Fruit fly (Drosophila melanogaster) whole organism, embryonic: ENCODE measurements around the gene Muc68E.
A peak's percentile ranks its signal among the peaks of the same experiment; 100 is the strongest.

Experiments used
- C15 ChIP-seq: fragments of 200-800 bp; sonication (Bioruptor generic); IDR thresholded peaks from 3 replicates; pipeline ENCODE4 v1.3.6; 2022; ENCODE audit warnings: missing biosample characterization, missing genetic modification characterization
- CG10543 ChIP-seq: fragments of 200-800 bp; sonication (Bioruptor generic); optimal IDR thresholded peaks from 3 replicates; lab custom pipeline; 2017; ENCODE audit warnings: missing biosample characterization, mild to moderate bottlenecking, missing genetic modification characterization, moderate library complexity
- CG12391 ChIP-seq: fragments of 200-800 bp; sonication (Bioruptor generic); optimal IDR thresholded peaks from 3 replicates; lab custom pipeline; 2018; ENCODE audit warnings: missing biosample characterization, mild to moderate bottlenecking, missing genetic modification characterization, moderate library complexity
- CG13123 ChIP-seq: fragments of 200-800 bp; sonication (Bioruptor generic); optimal IDR thresholded peaks from 2 replicates; lab custom pipeline; 2016; ENCODE audit warnings: missing biosample characterization, missing genetic modification characterization
- CG13287 ChIP-seq: fragments of 200-800 bp; sonication (Bioruptor generic); IDR thresholded peaks from 2 replicates; pipeline ENCODE4 v1.3.6; 2022; ENCODE audit warnings: missing biosample characterization, missing genetic modification characterization; ENCODE audit not compliant: partially characterized antibody
- CG13624 ChIP-seq: fragments of 200-800 bp; sonication (Bioruptor generic); optimal IDR thresholded peaks from 2 replicates; lab custom pipeline; 2016; ENCODE audit warnings: missing biosample characterization, missing genetic modification characterization
- CG14667 ChIP-seq: fragments of 200-800 bp; sonication (Bioruptor generic); IDR thresholded peaks from 2 replicates; pipeline ENCODE4 v1.3.6; 2022; ENCODE audit warnings: missing biosample characterization, missing genetic modification characterization
- CG1529 ChIP-seq: fragments of 200-800 bp; sonication (Bioruptor generic); optimal IDR thresholded peaks from 3 replicates; lab custom pipeline; 2018; ENCODE audit warnings: missing biosample characterization, missing genetic modification characterization
- CG16813 ChIP-seq: fragments of 200-800 bp; sonication (Bioruptor generic); IDR thresholded peaks from 3 replicates; pipeline ENCODE4 v1.3.6; 2022; ENCODE audit warnings: missing biosample characterization, missing genetic modification characterization; ENCODE audit not compliant: partially characterized antibody
- CG18476 ChIP-seq: fragments of 200-800 bp; sonication (Bioruptor generic); optimal IDR thresholded peaks from 2 replicates; lab custom pipeline; 2016; ENCODE audit warnings: missing biosample characterization, mild to moderate bottlenecking, missing genetic modification characterization
- CG2116 ChIP-seq: fragments of 200-800 bp; sonication (Bioruptor generic); optimal IDR thresholded peaks from 3 replicates; lab custom pipeline; 2018; ENCODE audit warnings: missing biosample characterization, mild to moderate bottlenecking, missing genetic modification characterization
- CG2120 ChIP-seq: fragments of 200-800 bp; sonication (Bioruptor generic); optimal IDR thresholded peaks from 3 replicates; lab custom pipeline; 2016; ENCODE audit warnings: missing biosample characterization, missing genetic modification characterization
- CG31365 ChIP-seq: fragments of 200-800 bp; sonication (Bioruptor generic); optimal IDR thresholded peaks from 2 replicates; lab custom pipeline; 2018; ENCODE audit warnings: missing biosample characterization, mild to moderate bottlenecking, missing genetic modification characterization
- CG31441 ChIP-seq: fragments of 200-800 bp; sonication (Bioruptor generic); IDR thresholded peaks from 2 replicates; pipeline ENCODE4 v1.3.6; 2022; ENCODE audit warnings: missing biosample characterization, missing genetic modification characterization
- CG3847 ChIP-seq: fragments of 200-800 bp; sonication (Bioruptor generic); IDR thresholded peaks from 2 replicates; pipeline ENCODE4 v1.3.6; 2022; ENCODE audit warnings: missing biosample characterization, missing genetic modification characterization
- CG4404 ChIP-seq: fragments of 200-800 bp; sonication (Bioruptor generic); IDR thresholded peaks from 2 replicates; pipeline ENCODE4 v1.3.6; 2022; ENCODE audit warnings: missing biosample characterization, missing genetic modification characterization
- CG5180 ChIP-seq: fragments of 200-800 bp; sonication (Bioruptor generic); optimal IDR thresholded peaks from 3 replicates; lab custom pipeline; 2017; ENCODE audit warnings: missing biosample characterization, missing genetic modification characterization, mild to moderate bottlenecking, moderate library complexity, missing genetic modification reagents
- CG7271 ChIP-seq: fragments of 200-800 bp; sonication (Bioruptor generic); optimal IDR thresholded peaks from 2 replicates; lab custom pipeline; 2018; ENCODE audit warnings: missing biosample characterization, mild to moderate bottlenecking, missing genetic modification characterization, moderate library complexity
- CG8089 ChIP-seq: fragments of 200-800 bp; sonication (Bioruptor generic); optimal IDR thresholded peaks from 3 replicates; lab custom pipeline; 2016; ENCODE audit warnings: missing biosample characterization, missing genetic modification characterization
- CG8388 ChIP-seq: fragments of 200-800 bp; sonication (Bioruptor generic); optimal IDR thresholded peaks from 2 replicates; lab custom pipeline; 2019; ENCODE audit warnings: missing biosample characterization, mild to moderate bottlenecking, missing genetic modification characterization, moderate library complexity
- CG9876 ChIP-seq: fragments of 200-800 bp; sonication (Bioruptor generic); optimal IDR thresholded peaks from 2 replicates; lab custom pipeline; 2016; ENCODE audit warnings: missing biosample characterization, missing genetic modification characterization
- CG9932 ChIP-seq: fragments of 200-800 bp; sonication (Bioruptor generic); IDR thresholded peaks from 2 replicates; pipeline ENCODE4 v1.3.6; 2022; ENCODE audit warnings: missing biosample characterization, missing genetic modification characterization
- Camta ChIP-seq: fragments of 200-800 bp; sonication (Bioruptor generic); optimal IDR thresholded peaks from 2 replicates; lab custom pipeline; 2016; ENCODE audit warnings: missing biosample characterization, missing genetic modification characterization
- HLH4C ChIP-seq: fragments of 200-800 bp; sonication (Bioruptor generic); IDR thresholded peaks from 3 replicates; pipeline ENCODE4 v1.3.6; 2022; ENCODE audit warnings: missing biosample characterization, missing genetic modification characterization; ENCODE audit not compliant: partially characterized antibody
- HLH54F ChIP-seq: fragments of 200-800 bp; sonication (Bioruptor generic); optimal IDR thresholded peaks from 3 replicates; lab custom pipeline; 2016; ENCODE audit warnings: missing biosample characterization, missing genetic modification characterization
- Hmx ChIP-seq: fragments of 200-800 bp; sonication (Bioruptor generic); optimal IDR thresholded peaks from 2 replicates; lab custom pipeline; 2016; ENCODE audit warnings: missing biosample characterization, missing genetic modification characterization
- Hr3 ChIP-seq: fragments of 200-800 bp; sonication (Bioruptor generic); optimal IDR thresholded peaks from 3 replicates; lab custom pipeline; 2016; ENCODE audit warnings: missing biosample characterization, missing genetic modification characterization
- NFAT ChIP-seq: fragments of 200-800 bp; sonication (Bioruptor generic); IDR thresholded peaks from 2 replicates; pipeline ENCODE4 v1.3.6; 2022; ENCODE audit warnings: missing biosample characterization, missing genetic modification characterization
- Scr ChIP-seq: fragments of 200-800 bp; sonication (Bioruptor generic); IDR thresholded peaks from 2 replicates; pipeline ENCODE4 v1.3.6; 2022; ENCODE audit warnings: missing biosample characterization, missing genetic modification characterization; ENCODE audit not compliant: partially characterized antibody
- Sox102F ChIP-seq: fragments of 200-800 bp; sonication (Bioruptor generic); optimal IDR thresholded peaks from 2 replicates; lab custom pipeline; 2018; ENCODE audit warnings: missing biosample characterization, mild to moderate bottlenecking, missing genetic modification characterization, moderate library complexity
- Stat92E ChIP-seq, 3 experiments: fragments of >200 bp in 2 of 3; fragments of 200-800 bp in 1 of 3; sonication (Bioruptor generic) in 1 of 3; optimal IDR thresholded peaks; 2 replicates each; lab custom pipeline; 2017 to 2019; ENCODE audit warnings: missing biosample characterization in 3 of 3, missing genetic modification characterization in 3 of 3, mild to moderate bottlenecking in 1 of 3, moderate library complexity in 1 of 3
- TFAM ChIP-seq: fragments of 200-800 bp; sonication (Bioruptor generic); optimal IDR thresholded peaks from 2 replicates; lab custom pipeline; 2017; ENCODE audit warnings: missing biosample characterization, missing genetic modification characterization, inconsistent platforms
- YL-1 ChIP-seq: fragments of 200-800 bp; sonication (Bioruptor generic); optimal IDR thresholded peaks from 3 replicates; lab custom pipeline; 2017; ENCODE audit warnings: missing biosample characterization, mild to moderate bottlenecking, missing genetic modification characterization
- ac ChIP-seq: fragments of 200-800 bp; sonication (Bioruptor generic); optimal IDR thresholded peaks from 3 replicates; lab custom pipeline; 2017; ENCODE audit warnings: missing biosample characterization, mild to moderate bottlenecking, missing genetic modification characterization
- cg ChIP-seq: fragments of 200-800 bp; sonication (Bioruptor generic); optimal IDR thresholded peaks from 3 replicates; lab custom pipeline; 2019; ENCODE audit warnings: missing biosample characterization, mild to moderate bottlenecking, missing genetic modification characterization, moderate library complexity
- chif ChIP-seq, 2 experiments: fragments of 200-800 bp; sonication (Bioruptor generic); optimal IDR thresholded peaks; 3 replicates each; lab custom pipeline; 2016; ENCODE audit warnings: missing biosample characterization in 2 of 2, missing genetic modification characterization in 2 of 2
- dmrt99B ChIP-seq: fragments of 200-800 bp; sonication (Bioruptor generic); optimal IDR thresholded peaks from 2 replicates; lab custom pipeline; 2018; ENCODE audit warnings: missing biosample characterization, mild to moderate bottlenecking, missing genetic modification characterization, moderate library complexity
- lilli ChIP-seq: fragments of 200-800 bp; sonication (Bioruptor generic); optimal IDR thresholded peaks from 3 replicates; lab custom pipeline; 2016; ENCODE audit warnings: missing biosample characterization, missing genetic modification characterization
- org-1 ChIP-seq: fragments of 200-800 bp; sonication (Bioruptor generic); optimal IDR thresholded peaks from 2 replicates; lab custom pipeline; 2017; ENCODE audit warnings: missing biosample characterization, missing genetic modification characterization
- pros ChIP-seq: fragments of 200-800 bp; sonication (Bioruptor generic); optimal IDR thresholded peaks from 3 replicates; lab custom pipeline; 2019; ENCODE audit warnings: missing biosample characterization, mild to moderate bottlenecking, missing genetic modification characterization, moderate library complexity
- psq ChIP-seq: fragments of 200-800 bp; sonication (Bioruptor generic); optimal IDR thresholded peaks from 2 replicates; lab custom pipeline; 2017; ENCODE audit warnings: missing biosample characterization, missing genetic modification characterization
- run ChIP-seq: fragments of 200-800 bp; sonication (Bioruptor generic); optimal IDR thresholded peaks from 3 replicates; lab custom pipeline; 2018; ENCODE audit warnings: missing biosample characterization, mild to moderate bottlenecking, missing genetic modification characterization
- sens-2 ChIP-seq: fragments of 200-800 bp; sonication (Bioruptor generic); IDR thresholded peaks from 2 replicates; pipeline ENCODE4 v1.3.6; 2022; ENCODE audit warnings: missing biosample characterization, missing genetic modification characterization
- slbo ChIP-seq: fragments of 200-800 bp; sonication (Bioruptor generic); IDR thresholded peaks from 2 replicates; pipeline ENCODE4 v1.3.6; 2022; ENCODE audit warnings: missing biosample characterization, missing genetic modification characterization
- slou ChIP-seq: fragments of 200-800 bp; sonication (Bioruptor generic); optimal IDR thresholded peaks from 3 replicates; lab custom pipeline; 2016; ENCODE audit warnings: missing biosample characterization, missing genetic modification characterization
- sug ChIP-seq: fragments of 200-800 bp; optimal IDR thresholded peaks from 2 replicates; lab custom pipeline; 2019; ENCODE audit warnings: missing biosample characterization, mild to moderate bottlenecking, missing genetic modification characterization, moderate library complexity
- tin ChIP-seq: fragments of 200-800 bp; sonication (Bioruptor generic); optimal IDR thresholded peaks from 3 replicates; lab custom pipeline; 2016; ENCODE audit warnings: missing biosample characterization, missing genetic modification characterization
- tx ChIP-seq: fragments of 200-800 bp; sonication (Bioruptor generic); optimal IDR thresholded peaks from 2 replicates; lab custom pipeline; 2016; ENCODE audit warnings: missing biosample characterization, missing genetic modification characterization

Gene Muc68E

dm6 chr3L:12002321-12003248, 29.8 kb upstream of the Muc68E start, which contains the start of the genes Pop2 and CG6928 (continued):
- TF ChIP-seq Hr3 (GFP tag; lab: Kevin White, UChicago) (peak; percentile 83), CG2116 (GFP tag; lab: Kevin White, UChicago) (peak; percentile 85), CG7271 (tag; lab: Kevin White, UChicago) (peak; percentile 31), CG8388 (peak; percentile 78), Sox102F (GFP tag; lab: Kevin White, UChicago) (peak; percentile 54), CG18476 (GFP tag; lab: Kevin White, UChicago) (peak; percentile 62), CG12391 (tag; lab: Kevin White, UChicago) (peak; percentile 79), org-1 (GFP tag; lab: Kevin White, UChicago) (no peak), C15 (0 out of 3 replicates have a peak, but pooled peaks have one; percentile 44), CG13624 (GFP tag; lab: Kevin White, UChicago) (peak; percentile 83), YL-1 (GFP tag; lab: Kevin White, UChicago) (peak; percentile 82), CG14667 (peak; percentile 56), CG16813 (GFP tag; lab: Robert Waterston, UW) (peak; percentile 88), CG8089 (GFP tag; lab: Kevin White, UChicago) (peak; percentile 58), CG31441 (no peak; the same call in 1 of the 2 replicates), CG4404 (peak; percentile 42; the same call in 1 of the 2 replicates), Camta (peak; percentile 70), NFAT (peak; percentile 82; the same call in 1 of the 2 replicates), CG13287 (peak; percentile 95), CG3847 (GFP tag; lab: Robert Waterston, UW) (peak; percentile 94), CG10543 (GFP tag; lab: Kevin White, UChicago) (peak; percentile 53), run (tag; lab: Kevin White, UChicago) (no peak), HLH4C (GFP tag; lab: Robert Waterston, UW) (peak; percentile 74), CG9932 (GFP tag; lab: Robert Waterston, UW) (peak; percentile 88), CG13123 (GFP tag; lab: Kevin White, UChicago) (peak; percentile 63), sug (tag; lab: Kevin White, UChicago) (peak; percentile 67), ac (peak; percentile 21), Hmx (peak; percentile 47), psq (GFP tag; lab: Kevin White, UChicago) (peak; percentile 48), CG5180 (GFP tag; lab: Kevin White, UChicago) (no peak), Stat92E (GFP tag; optimal IDR thresholded peaks at IDR 0.05; lab: Kevin White, UChicago) (peak in 1 of 3 experiments; percentile 13), tx (peak; percentile 82), CG9876 (GFP tag; lab: Kevin White, UChicago) (peak; percentile 79), TFAM (GFP tag; lab: Kevin White, UChicago) (no peak), tin (GFP tag; lab: Kevin White, UChicago) (peak; percentile 77), pros (no peak), chif (GFP tag; optimal IDR thresholded peaks at IDR 0.05; lab: Kevin White, UChicago) (peak; percentile 84 to 86), slbo (GFP tag; lab: Robert Waterston, UW) (peak; percentile 88), CG31365 (peak; percentile 9), sens-2 (no peak), lilli (GFP tag; lab: Kevin White, UChicago) (peak; percentile 87), HLH54F (peak; percentile 91), cg (peak; percentile 88), slou (peak; percentile 56), dmrt99B (no peak), CG2120 (peak; percentile 90), Scr (peak; percentile 89), CG1529 (GFP tag; lab: Kevin White, UChicago) (no peak)
